Worm (Caenorhabditis elegans): Measurements from ENCODE around the gene ZC116.5.
A peak's percentile ranks its signal among the peaks of the same experiment; 100 is the strongest.

Gene ZC116.5

DNA sequence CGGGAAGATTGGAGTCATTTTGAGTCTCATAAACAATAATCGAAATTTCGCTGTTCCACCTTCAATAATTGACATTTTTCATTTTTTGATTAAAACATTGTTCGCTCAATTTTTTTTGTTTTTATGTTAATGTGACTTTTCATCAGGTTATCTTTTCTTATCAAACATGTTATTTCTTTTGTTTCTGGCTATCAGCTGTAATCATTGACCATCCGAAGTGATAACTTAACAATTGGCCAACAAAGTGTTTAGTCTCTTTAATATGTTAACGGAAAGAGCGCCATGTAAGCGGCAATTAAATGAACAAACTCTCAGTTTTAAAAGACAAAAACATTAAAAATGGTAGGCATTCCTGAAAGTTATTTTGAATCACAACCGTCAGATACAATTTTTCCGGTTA lies 25.3 kb upstream of the ZC116.5 start:
- TF ChIP-seq elt-2 (tag; optimal IDR thresholded peaks at IDR 0.05) (peak; percentile 85), unc-30 (tag; optimal IDR thresholded peaks at IDR 0.05) (no peak), tlp-1 (tag; optimal IDR thresholded peaks at IDR 0.05) (no peak), efl-1 (optimal IDR thresholded peaks at IDR 0.05) (no peak), efl-1 (GFP tag; optimal IDR thresholded peaks at IDR 0.05 in 1 of 2) (no peak), lin-35 (GFP tag; optimal IDR thresholded peaks at IDR 0.05) (peak in 1 of 2 experiments; percentile 22), ceh-8 (GFP tag; optimal IDR thresholded peaks at IDR 0.05) (no peak)

DNA sequence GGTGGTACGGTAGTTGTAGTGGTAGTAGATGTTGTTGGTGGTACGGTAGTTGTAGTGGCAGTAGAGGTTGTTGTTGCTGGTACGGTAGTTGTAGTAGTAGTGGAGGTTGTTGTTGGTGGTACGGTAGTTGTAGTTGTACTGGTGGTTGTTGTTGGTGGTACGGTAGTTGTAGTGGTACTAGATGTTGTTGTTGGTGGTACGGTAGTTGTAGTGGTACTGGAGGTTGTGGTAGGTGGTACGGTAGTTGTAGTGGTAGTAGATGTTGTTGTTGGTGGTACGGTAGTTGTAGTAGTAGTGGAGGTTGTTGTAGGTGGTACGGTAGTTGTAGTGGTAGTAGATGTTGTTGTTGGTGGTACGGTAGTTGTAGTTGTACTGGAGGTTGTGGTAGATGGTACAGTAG lies 24.3 kb upstream of the ZC116.5 start:
- TF ChIP-seq snu-23 (GFP tag; optimal IDR thresholded peaks at IDR 0.05) = no peak

DNA sequence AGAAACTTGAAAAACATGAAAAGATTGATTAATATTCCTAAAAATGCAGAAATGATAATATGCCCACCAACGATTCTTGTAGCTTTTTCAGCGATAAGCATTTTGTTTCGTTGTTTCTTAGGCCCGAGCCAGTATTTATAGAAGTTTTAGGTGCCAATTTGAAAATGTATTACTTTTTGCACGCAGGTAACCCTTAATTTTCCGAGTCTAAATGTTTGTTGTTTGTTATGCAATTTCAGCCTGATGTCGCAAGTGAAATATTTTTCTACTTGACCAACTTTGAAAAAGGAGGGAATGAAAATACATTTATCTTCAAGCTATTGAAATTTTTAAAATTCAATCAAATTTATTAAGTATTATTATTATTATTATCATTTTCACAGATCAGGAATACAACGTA lies 23.3 kb upstream of the ZC116.5 start, which contains the start of gene srx-113:
Gene srx-113 (minus strand): TSS at position 101 of the 400 bp plus-strand sequence.
- peak; percentile 14 for TF ChIP-seq pax-3 (tag; optimal IDR thresholded peaks at IDR 0.05)
- no peak for TF ChIP-seq blmp-1 (tag; optimal IDR thresholded peaks at IDR 0.05)

ce11 chrV:12629743-12630142 lies 21.0 kb upstream of the ZC116.5 start, which contains the start of gene F56H9.6:
F56H9.6 (minus strand) TSS chrV:12629843.
- TF ChIP-seq jun-1 (tag; optimal IDR thresholded peaks at IDR 0.05) (no peak), egl-27 (tag; optimal IDR thresholded peaks at IDR 0.05) (no peak), blmp-1 (tag; optimal IDR thresholded peaks at IDR 0.05) (peak; percentile 31), nhr-85 (tag) (no peak)

- TF ChIP-seq fkh-4 (tag; optimal IDR thresholded peaks at IDR 0.05; ENCODE audit: borderline replicate concordance) = no peak
- no peak for TF ChIP-seq sptf-1 (tag; optimal IDR thresholded peaks at IDR 0.05)
- no peak for TF ChIP-seq blmp-1 (tag; optimal IDR thresholded peaks at IDR 0.05)
- no peak for TF ChIP-seq ama-1 (optimal IDR thresholded peaks at IDR 0.05)
- TF ChIP-seq F16B12.6 (tag; optimal IDR thresholded peaks at IDR 0.05) = no peak
- no peak for TF ChIP-seq nhr-20 (tag; optimal IDR thresholded peaks at IDR 0.05)
- no peak for TF ChIP-seq hpl-2 (GFP tag; optimal IDR thresholded peaks at IDR 0.05)
- no peak for TF ChIP-seq swsn-7 (tag; optimal IDR thresholded peaks at IDR 0.05)
- TF ChIP-seq C04F5.9 (tag; optimal IDR thresholded peaks at IDR 0.05) = no peak
- no peak for TF ChIP-seq pqm-1 (tag; optimal IDR thresholded peaks at IDR 0.05)
- no peak for TF ChIP-seq nhr-90 (tag; optimal IDR thresholded peaks at IDR 0.05; ENCODE audit: poor library complexity)
- TF ChIP-seq vab-15 (tag; optimal IDR thresholded peaks at IDR 0.05) = no peak
- TF ChIP-seq snu-23 (GFP tag; optimal IDR thresholded peaks at IDR 0.05) = no peak
- TF ChIP-seq elt-3 (tag; optimal IDR thresholded peaks at IDR 0.05) = no peak
- TF ChIP-seq mdl-1 (tag; optimal IDR thresholded peaks at IDR 0.05) = no peak
- no peak for TF ChIP-seq nhr-84 (tag; optimal IDR thresholded peaks at IDR 0.05)
Measured at ce11 chrV:12624371-12624770, 15.6 kb upstream of the ZC116.5 start, which contains the start of gene F56H9.9. F56H9.9 (minus strand) TSS chrV:12624471.

- TF ChIP-seq swsn-7 (tag; optimal IDR thresholded peaks at IDR 0.05) (no peak), elt-2 (tag; optimal IDR thresholded peaks at IDR 0.05) (no peak), lin-15B (tag; optimal IDR thresholded peaks at IDR 0.05) (no peak), nhr-84 (tag; optimal IDR thresholded peaks at IDR 0.05) (no peak), C16A3.4 (tag; optimal IDR thresholded peaks at IDR 0.05) (no peak), nhr-12 (tag; optimal IDR thresholded peaks at IDR 0.05) (no peak), lin-39 (tag; optimal IDR thresholded peaks at IDR 0.05) (no peak), C34B4.2 (tag; optimal IDR thresholded peaks at IDR 0.05) (no peak), sox-4 (tag; optimal IDR thresholded peaks at IDR 0.05) (no peak), lin-13 (GFP tag; optimal IDR thresholded peaks at IDR 0.05) (no peak), vab-15 (tag; optimal IDR thresholded peaks at IDR 0.05) (no peak), lin-35 (GFP tag; optimal IDR thresholded peaks at IDR 0.05) (no peak), lin-14 (GFP tag; optimal IDR thresholded peaks at IDR 0.05) (no peak), zag-1 (tag; optimal IDR thresholded peaks at IDR 0.05) (no peak)
Measured at ce11 chrV:12612118-12612517, 3.4 kb upstream of the ZC116.5 start, which contains the start of gene cyc-2.2. cyc-2.2 (minus strand) TSS chrV:12612218.
